Worm (Caenorhabditis elegans): Measurements from ENCODE around the gene str-125.
A peak's percentile ranks its signal among the peaks of the same experiment; 100 is the strongest.

str-125 gene

DNA sequence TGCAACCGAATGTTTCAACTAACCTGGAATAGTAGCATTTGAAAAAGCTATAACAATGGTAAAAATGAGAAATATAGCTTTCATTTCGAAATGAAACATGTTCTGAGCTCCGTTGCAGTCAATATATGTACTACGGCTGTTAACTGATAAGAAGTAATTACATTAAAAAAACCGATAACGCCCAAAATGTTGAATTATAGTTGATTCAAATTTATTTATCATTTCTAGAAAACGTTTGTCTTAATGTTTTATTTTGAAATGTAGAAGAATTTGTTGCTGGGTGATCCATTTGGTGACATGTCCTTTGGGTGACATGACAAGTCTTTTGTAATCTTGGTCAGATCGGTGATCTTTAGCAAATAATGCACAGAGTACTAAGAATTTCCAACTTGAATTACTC is 13.5 kb upstream of the str-125 start, which contains the start of gene T05E12.6:
Gene T05E12.6, minus strand, starts transcription at position 101 of the 400 bp plus-strand sequence.
- TF ChIP-seq php-3 (GFP tag; IDR thresholded peaks at IDR 0.05): peak; percentile 32; the same call in 1 of the 2 replicates
- no peak for TF ChIP-seq daf-16 (GFP tag; optimal IDR thresholded peaks at IDR 0.05)
- TF ChIP-seq daf-16 (tag; optimal IDR thresholded peaks at IDR 0.05): no peak

DNA sequence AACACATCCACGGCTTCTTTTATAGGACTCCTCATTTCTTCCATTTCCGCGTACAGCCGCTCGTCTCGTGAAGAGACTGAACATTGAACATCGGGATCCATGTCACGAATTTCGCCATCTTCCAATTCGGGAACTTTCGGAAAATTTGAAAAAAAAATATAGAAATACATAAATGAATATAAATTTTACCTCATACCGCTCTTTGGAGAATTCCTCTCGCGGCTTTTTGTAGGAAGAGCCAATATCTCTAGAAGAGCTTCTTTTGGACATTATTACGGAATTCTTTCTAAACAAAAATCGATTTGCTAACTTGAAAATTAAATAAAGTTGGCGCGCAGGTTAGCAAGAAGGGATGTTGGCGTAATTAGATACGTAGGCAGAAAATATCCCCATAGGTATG is 6.9 kb upstream of the str-125 start, which contains the start of gene T05E12.9:
Gene T05E12.9, minus strand, starts transcription at position 101 of the 400 bp plus-strand sequence.
- no peak for TF ChIP-seq sdz-12 (GFP tag; optimal IDR thresholded peaks at IDR 0.05)
- peak; percentile 16 for TF ChIP-seq aha-1 (tag)

DNA sequence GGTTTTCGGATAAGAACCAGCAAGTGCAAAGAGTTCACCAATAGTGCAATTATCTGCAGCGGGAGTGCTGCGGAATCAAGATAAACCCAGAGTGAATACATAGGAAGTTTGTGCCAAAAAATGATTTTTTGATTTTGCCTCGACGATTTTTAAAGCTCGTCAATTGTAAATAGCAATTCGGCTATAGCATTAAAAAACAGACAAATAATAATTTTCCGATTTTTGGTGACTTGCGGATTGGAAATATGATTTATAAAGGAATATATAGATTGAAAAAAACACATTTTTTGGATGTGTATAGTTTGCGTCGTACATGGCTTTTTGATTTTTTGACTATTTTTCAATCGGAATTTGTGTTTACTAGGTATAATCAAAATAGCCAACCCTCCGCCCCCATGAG is 4.0 kb upstream of the str-125 start, which contains the start of gene srw-20:
Gene srw-20, minus strand, starts transcription at position 101 of the 400 bp plus-strand sequence.
- no peak for TF ChIP-seq hif-1 (tag; optimal IDR thresholded peaks at IDR 0.05)
- TF ChIP-seq dve-1 (tag; optimal IDR thresholded peaks at IDR 0.05; ENCODE audit: insufficient read depth): no peak
- TF ChIP-seq zip-11 (GFP tag; IDR thresholded peaks at IDR 0.05): no peak
- no peak for TF ChIP-seq zag-1 (tag; optimal IDR thresholded peaks at IDR 0.05)
- no peak for TF ChIP-seq T26A8.4 (GFP tag; IDR thresholded peaks at IDR 0.05)
- no peak for TF ChIP-seq jun-1 (tag; optimal IDR thresholded peaks at IDR 0.05)
- TF ChIP-seq dmd-9 (GFP tag; IDR thresholded peaks at IDR 0.05): no peak
- TF ChIP-seq dmd-8 (GFP tag; IDR thresholded peaks at IDR 0.05): no peak
- TF ChIP-seq ztf-11 (tag; optimal IDR thresholded peaks at IDR 0.05): no peak
- TF ChIP-seq ceh-28 (tag; optimal IDR thresholded peaks at IDR 0.05): no peak
- TF ChIP-seq lsy-2 (tag; optimal IDR thresholded peaks at IDR 0.05): no peak
- no peak for TF ChIP-seq nhr-102 (tag; optimal IDR thresholded peaks at IDR 0.05)
- no peak for TF ChIP-seq duxl-1 (tag; optimal IDR thresholded peaks at IDR 0.05; ENCODE audit: poor library complexity)
- TF ChIP-seq mdl-1 (tag; optimal IDR thresholded peaks at IDR 0.05): no peak

DNA sequence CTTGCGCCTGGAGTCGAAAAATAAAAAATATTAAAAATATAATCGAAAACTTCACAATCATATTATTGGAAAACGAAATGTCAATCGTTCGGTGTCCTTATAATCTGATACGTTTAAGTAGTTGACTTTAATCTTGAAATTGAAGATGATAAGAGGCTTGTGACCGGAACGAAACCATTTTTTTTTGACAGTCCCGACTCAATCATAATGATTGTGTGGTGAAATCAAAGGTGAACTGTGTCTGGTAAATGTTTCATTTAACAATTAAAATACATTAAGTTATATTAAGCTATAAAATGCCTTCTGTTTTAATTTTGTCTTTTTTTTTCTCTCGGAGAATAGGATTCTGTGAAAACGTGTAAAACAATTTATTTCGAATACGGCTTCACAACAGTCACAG is 2.1 kb upstream of the str-125 start, which contains the start of gene T05E12.3:
Gene T05E12.3, minus strand, starts transcription at position 101 of the 400 bp plus-strand sequence.
- TF ChIP-seq dmd-6 (GFP tag; IDR thresholded peaks at IDR 0.05) (peak; percentile 58), nhr-76 (tag; optimal IDR thresholded peaks at IDR 0.05) (no peak), spr-1 (tag; optimal IDR thresholded peaks at IDR 0.05) (no peak)

DNA sequence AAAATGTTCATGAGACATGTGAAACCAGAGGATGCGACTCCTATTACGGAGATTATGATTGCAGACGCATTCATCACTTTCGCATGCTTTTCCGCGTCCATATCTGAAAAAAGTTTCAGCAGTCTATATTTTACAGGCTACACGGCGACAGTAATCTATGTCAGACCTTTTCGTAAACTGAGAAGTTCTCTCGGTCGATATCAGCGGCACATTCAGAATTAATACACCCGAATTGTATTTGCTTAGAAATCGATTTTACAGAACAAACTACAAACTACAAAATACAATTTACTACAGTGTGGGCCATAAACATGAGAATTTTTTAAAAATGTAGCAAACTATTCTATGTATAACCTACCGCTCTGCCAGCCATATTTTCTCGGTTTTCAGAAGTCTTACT is 4.2 kb downstream of the str-125 start, which contains the start of gene srbc-14:
Gene srbc-14, minus strand, starts transcription at position 101 of the 400 bp plus-strand sequence.
- TF ChIP-seq dmd-8 (GFP tag; IDR thresholded peaks at IDR 0.05): no peak
- no peak for TF ChIP-seq snpc-1.2 (GFP tag; IDR thresholded peaks at IDR 0.05)
- TF ChIP-seq zip-11 (GFP tag; IDR thresholded peaks at IDR 0.05): no peak
- no peak for TF ChIP-seq nhr-11 (tag; optimal IDR thresholded peaks at IDR 0.05)
- no peak for TF ChIP-seq T20F7.1 (GFP tag; optimal IDR thresholded peaks at IDR 0.05)
- TF ChIP-seq F10B5.3 (tag; optimal IDR thresholded peaks at IDR 0.05): no peak
- no peak for TF ChIP-seq spr-3 (GFP tag; optimal IDR thresholded peaks at IDR 0.05)

DNA sequence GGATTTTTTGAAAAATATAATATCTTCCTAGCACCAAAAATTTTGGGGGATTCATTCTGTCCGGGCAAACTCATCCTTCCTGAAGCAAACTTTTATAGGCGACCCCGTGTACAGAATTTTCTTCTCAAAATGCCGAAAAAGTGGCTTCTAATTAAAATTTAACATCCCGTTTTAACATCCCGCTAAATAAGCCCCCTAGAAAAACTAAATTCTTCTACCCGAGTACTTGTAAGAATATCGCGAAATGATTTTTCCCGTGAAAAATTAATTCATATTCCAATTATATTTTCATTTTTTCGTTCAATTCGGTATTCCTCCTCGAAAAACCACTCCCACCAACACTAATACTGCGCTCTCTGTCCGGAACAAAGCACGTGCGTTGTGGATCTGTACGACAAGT is 7.0 kb downstream of the str-125 start, which contains the start of gene T05E12.8:
Gene T05E12.8, plus strand, starts transcription at position 301 of the 400 bp plus-strand sequence.
- TF ChIP-seq lir-3 (tag; optimal IDR thresholded peaks at IDR 0.05): no peak
- no peak for TF ChIP-seq unc-62 (GFP tag; optimal IDR thresholded peaks at IDR 0.05 in 1 of 2)
- TF ChIP-seq unc-62 (tag; optimal IDR thresholded peaks at IDR 0.05): no peak
- no peak for TF ChIP-seq F44E2.7 (GFP tag; IDR thresholded peaks at IDR 0.05)
- TF ChIP-seq Y75B8A.6 (GFP tag; IDR thresholded peaks at IDR 0.05): no peak
- no peak for TF ChIP-seq ces-1 (GFP tag; optimal IDR thresholded peaks at IDR 0.05)
- TF ChIP-seq T20F7.1 (GFP tag; optimal IDR thresholded peaks at IDR 0.05): no peak
- TF ChIP-seq ceh-32 (tag; optimal IDR thresholded peaks at IDR 0.05; ENCODE audit: poor library complexity): no peak
- TF ChIP-seq nhr-42 (GFP tag; IDR thresholded peaks at IDR 0.05): no peak
- TF ChIP-seq F26F4.8 (GFP tag; conservative IDR thresholded peaks at IDR 0.05): no peak
- TF ChIP-seq Y48G9A.11 (GFP tag; IDR thresholded peaks at IDR 0.05): no peak
- no peak for TF ChIP-seq php-3 (GFP tag; IDR thresholded peaks at IDR 0.05)
- TF ChIP-seq vab-7 (GFP tag; IDR thresholded peaks at IDR 0.05): no peak
- no peak for TF ChIP-seq lin-15B (tag; optimal IDR thresholded peaks at IDR 0.05)
- no peak for TF ChIP-seq nhr-48 (tag; optimal IDR thresholded peaks at IDR 0.05)
- TF ChIP-seq zip-11 (GFP tag; IDR thresholded peaks at IDR 0.05): no peak
- no peak for TF ChIP-seq nhr-111 (GFP tag; optimal IDR thresholded peaks at IDR 0.05)
- TF ChIP-seq dmd-8 (GFP tag; IDR thresholded peaks at IDR 0.05): no peak
- no peak for TF ChIP-seq fos-1 (tag; optimal IDR thresholded peaks at IDR 0.05)

All from whole organism, L4 larva.